Fruit fly (Drosophila melanogaster) whole organism, embryonic: Measurements from ENCODE around the gene CG17032.

Source experiments
- Ada2b ChIP-seq: fragments of 200-800 bp; sonication (Bioruptor generic); IDR thresholded peaks from 2 replicates; pipeline ENCODE4 v1.3.6; 2022; ENCODE audit warnings: missing biosample characterization, missing genetic modification characterization
- Asciz ChIP-seq: fragments of 200-800 bp; sonication (Bioruptor generic); optimal IDR thresholded peaks from 2 replicates; lab custom pipeline; 2017; ENCODE audit warnings: missing biosample characterization, mild to moderate bottlenecking, missing genetic modification characterization, missing genetic modification reagents
- CG11085 ChIP-seq: fragments of 200-800 bp; sonication (Bioruptor generic); IDR thresholded peaks from 2 replicates; pipeline ENCODE4 v1.3.6; 2022; ENCODE audit warnings: missing biosample characterization, missing genetic modification characterization
- CG11247 ChIP-seq: fragments of 200-800 bp; sonication (Bioruptor generic); IDR thresholded peaks from 2 replicates; pipeline ENCODE4 v1.3.6; 2022; ENCODE audit warnings: missing biosample characterization, missing genetic modification characterization
- CG11504 ChIP-seq: fragments of 200-800 bp; sonication (Bioruptor generic); optimal IDR thresholded peaks from 3 replicates; lab custom pipeline; 2019; ENCODE audit warnings: missing biosample characterization, mild to moderate bottlenecking, missing genetic modification characterization, moderate library complexity
- CG11696 ChIP-seq: fragments of 200-800 bp; sonication (Bioruptor generic); IDR thresholded peaks from 2 replicates; pipeline ENCODE4 v1.3.6; 2022; ENCODE audit warnings: missing biosample characterization, missing genetic modification characterization
- CG11723 ChIP-seq: fragments of 200-800 bp; sonication (Bioruptor generic); optimal IDR thresholded peaks from 2 replicates; lab custom pipeline; 2017; ENCODE audit warnings: missing biosample characterization, mild to moderate bottlenecking, missing genetic modification characterization
- CG1233 ChIP-seq: fragments of 200-800 bp; sonication (Bioruptor generic); optimal IDR thresholded peaks from 4 replicates; lab custom pipeline; 2018; ENCODE audit warnings: missing biosample characterization, mild to moderate bottlenecking, missing genetic modification characterization
- CG13296 ChIP-seq: fragments of 200-800 bp; sonication (Bioruptor generic); optimal IDR thresholded peaks from 3 replicates; lab custom pipeline; 2018; ENCODE audit warnings: missing biosample characterization, mild to moderate bottlenecking, missing genetic modification characterization
- CG13624 ChIP-seq: fragments of 200-800 bp; sonication (Bioruptor generic); optimal IDR thresholded peaks from 2 replicates; lab custom pipeline; 2016; ENCODE audit warnings: missing biosample characterization, missing genetic modification characterization
- CG13894 ChIP-seq: fragments of 200-800 bp; sonication (Bioruptor generic); optimal IDR thresholded peaks from 3 replicates; lab custom pipeline; 2018; ENCODE audit warnings: missing biosample characterization, mild to moderate bottlenecking, missing genetic modification characterization, moderate library complexity
- CG14014 ChIP-seq: fragments of 200-800 bp; sonication (Bioruptor generic); IDR thresholded peaks from 2 replicates; pipeline ENCODE4 v1.3.6; 2022; ENCODE audit warnings: missing biosample characterization, missing genetic modification characterization
- CG14965 ChIP-seq: fragments of 200-800 bp; sonication (Bioruptor generic); optimal IDR thresholded peaks from 2 replicates; lab custom pipeline; 2016; ENCODE audit warnings: missing biosample characterization, missing genetic modification characterization, borderline replicate concordance
- CG17385 ChIP-seq: fragments of 200-800 bp; sonication (Bioruptor generic); optimal IDR thresholded peaks from 3 replicates; lab custom pipeline; 2018; ENCODE audit warnings: missing biosample characterization, mild to moderate bottlenecking, missing genetic modification characterization
- CG17612 ChIP-seq: fragments of 200-800 bp; sonication (Bioruptor generic); IDR thresholded peaks from 2 replicates; pipeline ENCODE4 v1.3.6; 2022; ENCODE audit warnings: missing biosample characterization, missing genetic modification characterization
- CG17802 ChIP-seq: fragments of 200-800 bp; sonication (Bioruptor generic); optimal IDR thresholded peaks from 2 replicates; lab custom pipeline; 2018; ENCODE audit warnings: missing biosample characterization, mild to moderate bottlenecking, missing genetic modification characterization, moderate library complexity
- CG2120 ChIP-seq: fragments of 200-800 bp; sonication (Bioruptor generic); optimal IDR thresholded peaks from 3 replicates; lab custom pipeline; 2016; ENCODE audit warnings: missing biosample characterization, missing genetic modification characterization
- CG32532 ChIP-seq: fragments of 200-800 bp; sonication (Bioruptor generic); IDR thresholded peaks from 2 replicates; pipeline ENCODE4 v1.3.6; 2022; ENCODE audit warnings: missing biosample characterization, missing genetic modification characterization
- CG42726 ChIP-seq: fragments of 200-800 bp; sonication (Bioruptor generic); IDR thresholded peaks from 2 replicates; pipeline ENCODE4 v1.3.6; 2022; ENCODE audit warnings: missing biosample characterization, missing genetic modification characterization; ENCODE audit not compliant: partially characterized antibody
- CG4424 ChIP-seq: fragments of 200-800 bp; sonication (Bioruptor generic); optimal IDR thresholded peaks from 3 replicates; lab custom pipeline; 2016; ENCODE audit warnings: missing biosample characterization, missing genetic modification characterization
- CG4820 ChIP-seq: fragments of 200-800 bp; sonication (Bioruptor generic); optimal IDR thresholded peaks from 3 replicates; lab custom pipeline; 2016; ENCODE audit warnings: missing biosample characterization, missing genetic modification characterization
- CG5245 ChIP-seq: fragments of 200-800 bp; sonication (Bioruptor generic); optimal IDR thresholded peaks from 3 replicates; lab custom pipeline; 2016; ENCODE audit warnings: missing biosample characterization, missing genetic modification characterization
- CG6689 ChIP-seq: fragments of 200-800 bp; sonication (Bioruptor generic); IDR thresholded peaks from 2 replicates; pipeline ENCODE4 v1.3.6; 2022; ENCODE audit warnings: missing biosample characterization, missing genetic modification characterization
- Camta ChIP-seq: fragments of 200-800 bp; sonication (Bioruptor generic); optimal IDR thresholded peaks from 2 replicates; lab custom pipeline; 2016; ENCODE audit warnings: missing biosample characterization, missing genetic modification characterization
- Dbx ChIP-seq: fragments of 200-800 bp; sonication (Bioruptor generic); IDR thresholded peaks from 3 replicates; pipeline ENCODE4 v1.3.6; 2022; ENCODE audit warnings: missing biosample characterization, missing genetic modification characterization
- ERR ChIP-seq: fragments of 200-800 bp; sonication (Bioruptor generic); optimal IDR thresholded peaks from 2 replicates; lab custom pipeline; 2016; ENCODE audit warnings: missing biosample characterization, missing genetic modification characterization
- H15 ChIP-seq: fragments of 200-800 bp; sonication (Bioruptor generic); IDR thresholded peaks from 3 replicates; pipeline ENCODE4 v1.3.6; 2022; ENCODE audit warnings: missing biosample characterization, missing genetic modification characterization
- HHEX ChIP-seq: fragments of 200-800 bp; sonication (Bioruptor generic); optimal IDR thresholded peaks from 3 replicates; lab custom pipeline; 2017; ENCODE audit warnings: missing biosample characterization, mild to moderate bottlenecking, missing genetic modification characterization, missing genetic modification reagents
- Hmx ChIP-seq: fragments of 200-800 bp; sonication (Bioruptor generic); optimal IDR thresholded peaks from 2 replicates; lab custom pipeline; 2016; ENCODE audit warnings: missing biosample characterization, missing genetic modification characterization
- Meics ChIP-seq: fragments of 200-800 bp; sonication (Bioruptor generic); optimal IDR thresholded peaks from 2 replicates; lab custom pipeline; 2017; ENCODE audit warnings: missing biosample characterization, mild to moderate bottlenecking, missing genetic modification characterization
- Side ChIP-seq: fragments of 200-800 bp; sonication (Bioruptor generic); optimal IDR thresholded peaks from 2 replicates; lab custom pipeline; 2016; ENCODE audit warnings: missing biosample characterization, missing genetic modification characterization
- Sry-β ChIP-seq: fragments of 200-800 bp; sonication (Bioruptor generic); optimal IDR thresholded peaks from 2 replicates; lab custom pipeline; 2018; ENCODE audit warnings: missing biosample characterization, mild to moderate bottlenecking, missing genetic modification characterization, moderate library complexity
- bab2 ChIP-seq: fragments of 200-800 bp; sonication (Bioruptor generic); optimal IDR thresholded peaks from 2 replicates; lab custom pipeline; 2016; ENCODE audit warnings: missing biosample characterization, missing genetic modification characterization
- bcd ChIP-seq: fragments of 200-800 bp; sonication (Bioruptor generic); optimal IDR thresholded peaks from 2 replicates; lab custom pipeline; 2017; ENCODE audit warnings: missing biosample characterization, mild to moderate bottlenecking, missing genetic modification characterization
- chif ChIP-seq, 2 experiments: fragments of 200-800 bp; sonication (Bioruptor generic); optimal IDR thresholded peaks; 3 replicates each; lab custom pipeline; 2016; ENCODE audit warnings: missing biosample characterization in 2 of 2, missing genetic modification characterization in 2 of 2
- croc ChIP-seq: fragments of 200-800 bp; sonication (Bioruptor generic); conservative IDR thresholded peaks from 3 replicates; pipeline ENCODE4 v1.3.6; 2022; ENCODE audit warnings: missing biosample characterization, missing genetic modification characterization
- crol ChIP-seq: fragments of 200-800 bp; sonication (Bioruptor generic); IDR thresholded peaks from 2 replicates; pipeline ENCODE4 v1.3.6; 2022; ENCODE audit warnings: missing biosample characterization, missing genetic modification characterization
- dysf ChIP-seq: fragments of 200-800 bp; sonication (Bioruptor generic); IDR thresholded peaks from 3 replicates; pipeline ENCODE4 v1.3.6; 2022; ENCODE audit warnings: missing biosample characterization, missing genetic modification characterization
- fru ChIP-seq: fragments of >200 bp; optimal IDR thresholded peaks from 2 replicates; lab custom pipeline; 2017
- gce ChIP-seq: fragments of 200-800 bp; sonication (Bioruptor generic); IDR thresholded peaks from 3 replicates; pipeline ENCODE4 v1.3.6; 2022; ENCODE audit warnings: missing biosample characterization, missing genetic modification characterization
- gsb ChIP-seq: fragments of 200-800 bp; sonication (Bioruptor generic); IDR thresholded peaks from 2 replicates; pipeline ENCODE4 v1.3.6; 2022; ENCODE audit warnings: missing biosample characterization, missing genetic modification characterization
- gsb-n ChIP-seq: fragments of 200-800 bp; sonication (Bioruptor generic); optimal IDR thresholded peaks from 3 replicates; lab custom pipeline; 2018; ENCODE audit warnings: missing biosample characterization, mild to moderate bottlenecking, missing genetic modification characterization
- hth ChIP-seq: fragments of >200 bp; optimal IDR thresholded peaks from 2 replicates; lab custom pipeline; 2017; ENCODE audit warnings: inconsistent platforms
- ind ChIP-seq: fragments of 200-800 bp; sonication (Bioruptor generic); optimal IDR thresholded peaks from 3 replicates; lab custom pipeline; 2016; ENCODE audit warnings: missing biosample characterization, missing genetic modification characterization
- mam ChIP-seq: fragments of 200-800 bp; sonication (Bioruptor generic); optimal IDR thresholded peaks from 3 replicates; lab custom pipeline; 2016; ENCODE audit warnings: missing biosample characterization, missing genetic modification characterization
- nmo ChIP-seq: fragments of 200-800 bp; sonication (Bioruptor generic); optimal IDR thresholded peaks from 2 replicates; lab custom pipeline; 2018; ENCODE audit warnings: missing biosample characterization, mild to moderate bottlenecking, missing genetic modification characterization, moderate library complexity
- pzg ChIP-seq: fragments of 200-800 bp; sonication (Bioruptor generic); optimal IDR thresholded peaks from 3 replicates; lab custom pipeline; 2018; ENCODE audit warnings: missing biosample characterization, mild to moderate bottlenecking, missing genetic modification characterization, moderate library complexity
- ranshi ChIP-seq: fragments of 200-800 bp; sonication (Bioruptor generic); IDR thresholded peaks from 2 replicates; pipeline ENCODE4 v1.3.6; 2022; ENCODE audit warnings: missing biosample characterization, missing genetic modification characterization
- sens ChIP-seq: fragments of 200-800 bp; sonication (Bioruptor generic); peaks from one replicate; lab custom pipeline; 2016; ENCODE audit warnings: missing biosample characterization, missing genetic modification characterization
- unpg ChIP-seq: fragments of 200-800 bp; sonication (Bioruptor generic); optimal IDR thresholded peaks from 3 replicates; lab custom pipeline; 2018; ENCODE audit warnings: missing biosample characterization, mild to moderate bottlenecking, missing genetic modification characterization, moderate library complexity

Gene CG17032

DNA sequence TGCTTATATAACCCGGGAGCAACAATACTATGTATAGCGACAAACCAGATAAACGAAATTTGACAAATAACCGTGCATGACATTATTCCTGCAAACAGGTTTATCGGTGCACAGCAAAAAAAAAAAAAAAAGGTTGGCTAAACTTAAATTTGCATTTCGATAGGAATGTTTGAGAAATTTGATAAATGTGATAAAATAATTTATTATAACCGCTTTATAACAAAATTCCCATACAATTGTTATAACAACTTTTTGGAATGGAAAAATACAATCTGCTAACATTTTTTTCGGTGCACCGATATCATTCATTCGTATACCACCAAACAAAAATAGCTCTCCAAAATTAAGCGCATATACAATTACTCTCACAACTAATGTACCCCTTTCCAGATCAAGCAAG lies 18.9 kb downstream of the CG17032 start (continued):
- TF ChIP-seq CG11504 (tag; lab: Kevin White, UChicago): peak; percentile 72
- peak; percentile 55; the same call in 1 of the 2 replicates for TF ChIP-seq CG11247
- no peak for TF ChIP-seq ERR (GFP tag; lab: Kevin White, UChicago)
- TF ChIP-seq CG13894 (tag; lab: Kevin White, UChicago): peak; percentile 12
- peak; percentile 56 for TF ChIP-seq Asciz
- no peak for TF ChIP-seq hth
- TF ChIP-seq mam (GFP tag; lab: Kevin White, UChicago): peak; percentile 21
- peak; percentile 66 for TF ChIP-seq Ada2b (GFP tag; lab: Robert Waterston, UW)
- TF ChIP-seq fru (lab: Kevin White, UChicago): no peak
- no peak for TF ChIP-seq CG11723 (GFP tag; lab: Kevin White, UChicago)
- TF ChIP-seq CG14014 (GFP tag; lab: Robert Waterston, UW): no peak
- peak; percentile 46; the same call in 1 of the 2 replicates for TF ChIP-seq CG17612 (GFP tag; lab: Robert Waterston, UW)
- peak; percentile 74 for TF ChIP-seq CG32532 (GFP tag; lab: Robert Waterston, UW)
- peak; percentile 39 for TF ChIP-seq CG13296
- TF ChIP-seq CG11085 (GFP tag; lab: Robert Waterston, UW): peak; percentile 25; the same call in 1 of the 2 replicates
- TF ChIP-seq CG4820 (GFP tag; lab: Kevin White, UChicago): peak; percentile 42
- TF ChIP-seq Hmx (GFP tag; lab: Kevin White, UChicago): no peak
- peak; percentile 54; the same call in 2 of the 3 replicates for TF ChIP-seq gce (GFP tag; lab: Robert Waterston, UW)
- TF ChIP-seq CG6689 (GFP tag; lab: Robert Waterston, UW): peak; percentile 65
- peak; percentile 32 for TF ChIP-seq CG5245 (GFP tag; lab: Kevin White, UChicago)
- TF ChIP-seq crol (GFP tag; lab: Robert Waterston, UW): no peak
- no peak for TF ChIP-seq Sry-β (GFP tag; lab: Kevin White, UChicago)
- no peak for TF ChIP-seq Side
- TF ChIP-seq chif (GFP tag; optimal IDR thresholded peaks at IDR 0.05; lab: Kevin White, UChicago): peak in 1 of 2 experiments; percentile 12
- peak; percentile 71 for TF ChIP-seq gsb (GFP tag; lab: Robert Waterston, UW)
- TF ChIP-seq sens (GFP tag; lab: Kevin White, UChicago): peak; percentile 87
- peak; percentile 53 for TF ChIP-seq nmo (GFP tag; lab: Kevin White, UChicago)
- TF ChIP-seq bab2 (GFP tag; lab: Kevin White, UChicago): peak; percentile 31
- TF ChIP-seq CG4424 (GFP tag; lab: Kevin White, UChicago): peak; percentile 27
- TF ChIP-seq H15: peak; percentile 37; the same call in 2 of the 3 replicates
- TF ChIP-seq ranshi (GFP tag; lab: Robert Waterston, UW): peak; percentile 45; the same call in 1 of the 2 replicates
- TF ChIP-seq CG13624 (GFP tag; lab: Kevin White, UChicago): peak; percentile 35
- TF ChIP-seq CG11696 (GFP tag; lab: Robert Waterston, UW): peak; percentile 10; the same call in 1 of the 2 replicates
- TF ChIP-seq pzg (GFP tag; lab: Kevin White, UChicago): no peak
- peak; percentile 76 for TF ChIP-seq dysf (GFP tag; lab: Robert Waterston, UW)
- no peak for TF ChIP-seq CG17802 (tag; lab: Kevin White, UChicago)
- TF ChIP-seq ind (GFP tag; lab: Kevin White, UChicago): peak; percentile 56
- no peak for TF ChIP-seq CG14965
- peak; percentile 58; the same call in 1 of the 3 replicates for TF ChIP-seq Dbx (GFP tag; lab: Robert Waterston, UW)
- no peak for TF ChIP-seq CG42726 (GFP tag; lab: Robert Waterston, UW)
- peak; percentile 63 for TF ChIP-seq CG2120 (GFP tag; lab: Kevin White, UChicago)
- no peak for TF ChIP-seq Camta
- TF ChIP-seq CG17385 (GFP tag; lab: Kevin White, UChicago): peak; percentile 32
- TF ChIP-seq Meics (GFP tag; lab: Kevin White, UChicago): peak; percentile 50
- TF ChIP-seq croc: peak; percentile 53; the same call in 2 of the 3 replicates
- TF ChIP-seq CG1233 (GFP tag; lab: Kevin White, UChicago): peak; percentile 49
- TF ChIP-seq bcd (GFP tag; lab: Kevin White, UChicago): peak; percentile 39
- TF ChIP-seq HHEX (GFP tag; lab: Kevin White, UChicago): peak; percentile 49
- TF ChIP-seq unpg (GFP tag; lab: Kevin White, UChicago): peak; percentile 39
- no peak for TF ChIP-seq gsb-n (tag; lab: Kevin White, UChicago)
